Worm (Caenorhabditis elegans) whole organism, mixed stage, embryonic: Measurements from ENCODE around the gene srbc-38.

Experiments
- M03D4.4 ChIP-seq: sonication (generic microtip); optimal IDR thresholded peaks from 2 replicates; lab custom pipeline; 2017; ENCODE audit warnings: mild to moderate bottlenecking, missing genetic modification characterization, missing compliant biosample characterization
- bed-3 ChIP-seq: fragments of 200-800 bp; sonication (Bioruptor generic); optimal IDR thresholded peaks from 3 replicates; lab custom pipeline; 2018; ENCODE audit warnings: mild to moderate bottlenecking, missing genetic modification characterization, moderate library complexity, missing compliant biosample characterization
- ceh-39 ChIP-seq: fragments of 150-350 bp; optimal IDR thresholded peaks from 2 replicates; lab custom pipeline; 2014; ENCODE audit warnings: missing biosample characterization, missing genetic modification characterization
- ceh-43 ChIP-seq: fragments of 200-800 bp; sonication (Bioruptor generic); optimal IDR thresholded peaks from 2 replicates; lab custom pipeline; 2018; ENCODE audit warnings: mild to moderate bottlenecking, missing genetic modification characterization, moderate library complexity, missing compliant biosample characterization
- ceh-83 ChIP-seq: fragments of 200-800 bp; sonication (Bioruptor generic); optimal IDR thresholded peaks from 2 replicates; lab custom pipeline; 2018; ENCODE audit warnings: mild to moderate bottlenecking, missing genetic modification characterization, missing compliant biosample characterization
- drap-1 ChIP-seq: fragments of 200-800 bp; sonication (Bioruptor generic); optimal IDR thresholded peaks from 3 replicates; lab custom pipeline; 2018; ENCODE audit warnings: mild to moderate bottlenecking, missing genetic modification characterization, missing compliant biosample characterization
- elt-1 ChIP-seq: sonication (generic microtip); optimal IDR thresholded peaks from 2 replicates; lab custom pipeline; 2017; ENCODE audit warnings: missing genetic modification characterization, mild to moderate bottlenecking, missing compliant biosample characterization, antibody characterized with exemption, moderate library complexity, borderline replicate concordance; ENCODE audit not compliant: insufficient read depth
- elt-3 ChIP-seq: fragments of 150-350 bp; optimal IDR thresholded peaks from 2 replicates; lab custom pipeline; 2014; ENCODE audit warnings: missing biosample characterization, missing genetic modification characterization
- flh-1 ChIP-seq: fragments of 200-800 bp; sonication (Bioruptor generic); optimal IDR thresholded peaks from 2 replicates; lab custom pipeline; 2018; ENCODE audit warnings: mild to moderate bottlenecking, missing genetic modification characterization, moderate library complexity, missing compliant biosample characterization
- ham-2 ChIP-seq: fragments of 200-800 bp; sonication (Bioruptor generic); optimal IDR thresholded peaks from 2 replicates; lab custom pipeline; 2018; ENCODE audit warnings: mild to moderate bottlenecking, missing genetic modification characterization, missing compliant biosample characterization
- hlh-1 ChIP-seq: fragments of 150-350 bp; optimal IDR thresholded peaks from 2 replicates; lab custom pipeline; 2014; ENCODE audit warnings: missing biosample characterization, missing genetic modification reagents, missing genetic modification characterization
- lin-13 ChIP-seq: fragments of 150-350 bp; optimal IDR thresholded peaks from 2 replicates; lab custom pipeline; 2014; ENCODE audit warnings: missing biosample characterization, missing genetic modification characterization
- lin-32 ChIP-seq: fragments of 200-800 bp; sonication (Bioruptor generic); optimal IDR thresholded peaks from 2 replicates; lab custom pipeline; 2018; ENCODE audit warnings: mild to moderate bottlenecking, missing genetic modification characterization, missing compliant biosample characterization
- lsy-2 ChIP-seq: fragments of 150-350 bp; optimal IDR thresholded peaks from 2 replicates; lab custom pipeline; 2014; ENCODE audit warnings: missing biosample characterization, missing genetic modification characterization
- mab-5 ChIP-seq: fragments of 150-350 bp; optimal IDR thresholded peaks from 2 replicates; lab custom pipeline; 2014; ENCODE audit warnings: missing biosample characterization, missing genetic modification characterization
- mls-2 ChIP-seq: sonication (generic microtip); optimal IDR thresholded peaks from 2 replicates; lab custom pipeline; 2016; ENCODE audit warnings: mild to moderate bottlenecking, missing genetic modification characterization, moderate library complexity, missing compliant biosample characterization
- nhr-12 ChIP-seq: fragments of 150-350 bp; optimal IDR thresholded peaks from 2 replicates; lab custom pipeline; 2014; ENCODE audit warnings: missing biosample characterization, missing genetic modification characterization
- nhr-2 ChIP-seq: fragments of 150-350 bp; optimal IDR thresholded peaks from 2 replicates; lab custom pipeline; 2014; ENCODE audit warnings: missing biosample characterization, missing genetic modification characterization
- nhr-237 ChIP-seq: fragments of 150-350 bp; optimal IDR thresholded peaks from 2 replicates; lab custom pipeline; 2014; ENCODE audit warnings: missing biosample characterization, missing genetic modification characterization
- nhr-28 ChIP-seq: fragments of 150-350 bp; optimal IDR thresholded peaks from 2 replicates; lab custom pipeline; 2014; ENCODE audit warnings: missing biosample characterization, missing genetic modification characterization
- nhr-76 ChIP-seq: sonication (generic microtip); optimal IDR thresholded peaks from 2 replicates; lab custom pipeline; 2017; ENCODE audit warnings: missing biosample characterization, missing genetic modification characterization
- pha-4 ChIP-seq: fragments of 150-350 bp; optimal IDR thresholded peaks from 2 replicates; lab custom pipeline; 2018; ENCODE audit warnings: missing biosample characterization, missing genetic modification reagents, missing genetic modification characterization
- sptf-1 ChIP-seq: sonication (generic microtip); optimal IDR thresholded peaks from 2 replicates; lab custom pipeline; 2017; ENCODE audit warnings: mild to moderate bottlenecking, missing genetic modification characterization, moderate library complexity, missing compliant biosample characterization
- tbx-8 ChIP-seq: fragments of 200-800 bp; sonication (Bioruptor generic); optimal IDR thresholded peaks from 2 replicates; lab custom pipeline; 2018; ENCODE audit warnings: mild to moderate bottlenecking, missing genetic modification characterization, moderate library complexity, missing compliant biosample characterization
- unc-120 ChIP-seq: sonication (generic microtip); optimal IDR thresholded peaks from 2 replicates; lab custom pipeline; 2017; ENCODE audit warnings: missing genetic modification characterization, missing compliant biosample characterization; ENCODE audit not compliant: poor library complexity, severe bottlenecking
- unc-62 ChIP-seq: fragments of 150-350 bp; optimal IDR thresholded peaks from 2 replicates; lab custom pipeline; 2014; ENCODE audit warnings: missing biosample characterization, missing genetic modification reagents, missing genetic modification characterization
- zip-8 ChIP-seq: fragments of 150-350 bp; optimal IDR thresholded peaks from 2 replicates; lab custom pipeline; 2014; ENCODE audit warnings: missing biosample characterization, missing genetic modification characterization
- ztf-11 ChIP-seq: fragments of 150-350 bp; optimal IDR thresholded peaks from 2 replicates; lab custom pipeline; 2014; ENCODE audit warnings: missing biosample characterization, missing genetic modification characterization

Gene srbc-38

ce11 chrV:728822-729493, 21.9 kb downstream of the srbc-38 start:
- TF ChIP-seq bed-3 (GFP tag; lab: Kevin White, UChicago), result no peak
- peak; percentile 2 for TF ChIP-seq hlh-1 (tag; lab: Kevin White, UChicago)
- no peak for TF ChIP-seq nhr-76 (tag; lab: Kevin White, UChicago)

ce11 chrV:730216-730615, 23.2 kb downstream of the srbc-38 start:
- TF ChIP-seq mls-2 (no peak), lsy-2 (tag; lab: Kevin White, UChicago) (no peak), bed-3 (GFP tag; lab: Kevin White, UChicago) (no peak), ceh-39 (tag; lab: Kevin White, UChicago) (no peak), ztf-11 (tag; lab: Kevin White, UChicago) (no peak), unc-120 (tag; lab: Kevin White, UChicago) (no peak), nhr-76 (tag; lab: Kevin White, UChicago) (no peak), flh-1 (GFP tag; lab: Kevin White, UChicago) (no peak), nhr-12 (tag; lab: Kevin White, UChicago) (no peak), mab-5 (tag; lab: Kevin White, UChicago) (no peak), drap-1 (GFP tag; lab: Kevin White, UChicago) (no peak), elt-1 (tag; lab: Kevin White, UChicago) (no peak)

ce11 chrV:731330-731729, 24.3 kb downstream of the srbc-38 start:
- TF ChIP-seq drap-1 (GFP tag; lab: Kevin White, UChicago) (peak; percentile 11), flh-1 (GFP tag; lab: Kevin White, UChicago) (no peak), sptf-1 (tag; lab: Kevin White, UChicago) (no peak), nhr-237 (tag; lab: Kevin White, UChicago) (no peak), hlh-1 (tag; lab: Kevin White, UChicago) (peak; percentile 98), ceh-83 (GFP tag; lab: Kevin White, UChicago) (no peak), nhr-2 (tag; lab: Kevin White, UChicago) (peak; percentile 89), ceh-39 (tag; lab: Kevin White, UChicago) (no peak), M03D4.4 (tag; lab: Kevin White, UChicago) (peak; percentile 41), unc-120 (tag; lab: Kevin White, UChicago) (peak; percentile 91), nhr-28 (no peak), unc-62 (GFP tag; lab: Kevin White, UChicago) (peak; percentile 87)

- TF ChIP-seq mab-5 (tag; lab: Kevin White, UChicago) (no peak), nhr-76 (tag; lab: Kevin White, UChicago) (no peak), ham-2 (GFP tag; lab: Kevin White, UChicago) (no peak), M03D4.4 (tag; lab: Kevin White, UChicago) (no peak), drap-1 (GFP tag; lab: Kevin White, UChicago) (no peak), unc-120 (tag; lab: Kevin White, UChicago) (no peak), ceh-83 (GFP tag; lab: Kevin White, UChicago) (no peak), bed-3 (GFP tag; lab: Kevin White, UChicago) (no peak)
Measured at ce11 chrV:736171-736570, 29.2 kb downstream of the srbc-38 start, which contains the start of gene srj-25. Gene srj-25 (minus strand): TSS chrV:736271.

- no peak for TF ChIP-seq nhr-237 (tag; lab: Kevin White, UChicago)
- no peak for TF ChIP-seq elt-3
- TF ChIP-seq zip-8 (tag; lab: Kevin White, UChicago), result no peak
- TF ChIP-seq pha-4 (tag; lab: Kevin White, UChicago), result no peak
- no peak for TF ChIP-seq elt-1 (tag; lab: Kevin White, UChicago)
- no peak for TF ChIP-seq tbx-8 (GFP tag; lab: Kevin White, UChicago)
- no peak for TF ChIP-seq lin-13 (tag; lab: Kevin White, UChicago)
- no peak for TF ChIP-seq unc-120 (tag; lab: Kevin White, UChicago)
- TF ChIP-seq ham-2 (GFP tag; lab: Kevin White, UChicago), result no peak
- no peak for TF ChIP-seq ceh-43 (GFP tag; lab: Kevin White, UChicago)
- TF ChIP-seq nhr-2 (tag; lab: Kevin White, UChicago), result no peak
- TF ChIP-seq mls-2, result no peak
- no peak for TF ChIP-seq lsy-2 (tag; lab: Kevin White, UChicago)
- no peak for TF ChIP-seq lin-32 (GFP tag; lab: Kevin White, UChicago)
Measured at ce11 chrV:738770-739169, 31.8 kb downstream of the srbc-38 start, which contains the start of gene srj-24. Gene srj-24 (minus strand): TSS chrV:738870.
